Worm (Caenorhabditis elegans): ENCODE data around the gene Y57E12AL.1.

Y57E12AL.1 gene

ce11 chrV:7084612-7085139 is 24.3 kb downstream of the Y57E12AL.1 start, which contains the start of gene mys-1 (continued):
- peak; percentile 14 for TF ChIP-seq tbp1 (GFP tag; optimal IDR thresholded peaks at IDR 0.05)
- no peak for TF ChIP-seq Y56A3A.18 (GFP tag; IDR thresholded peaks at IDR 0.05)
- TF ChIP-seq ztf-3 (GFP tag; optimal IDR thresholded peaks at IDR 0.05), result no peak
- no peak for TF ChIP-seq lin-40 (tag; optimal IDR thresholded peaks at IDR 0.05)
- TF ChIP-seq ekl-4 (GFP tag; IDR thresholded peaks at IDR 0.05), result no peak
- no peak for TF ChIP-seq hmg-1.2 (GFP tag; IDR thresholded peaks at IDR 0.05)
- TF ChIP-seq ZK185.1 (tag; optimal IDR thresholded peaks at IDR 0.05; ENCODE audit: poor library complexity, severe bottlenecking), result peak; percentile 61
- peak; percentile 56 for TF ChIP-seq unc-130 (GFP tag; optimal IDR thresholded peaks at IDR 0.05)
- TF ChIP-seq let-526 (GFP tag; IDR thresholded peaks at IDR 0.05), result no peak
- TF ChIP-seq lin-54 (GFP tag; optimal IDR thresholded peaks at IDR 0.05), result peak; percentile 99
- TF ChIP-seq C06A6.2 (GFP tag; conservative IDR thresholded peaks at IDR 0.05), result no peak
- no peak for TF ChIP-seq Y79H2A.3 (GFP tag; conservative IDR thresholded peaks at IDR 0.05)
- TF ChIP-seq lsl-1 (GFP tag; optimal IDR thresholded peaks at IDR 0.05), result peak; percentile 16
- TF ChIP-seq nhr-90 (tag; optimal IDR thresholded peaks at IDR 0.05), result no peak
- TF ChIP-seq attf-5 (GFP tag; optimal IDR thresholded peaks at IDR 0.05), result peak; percentile 17
- peak; percentile 32 for TF ChIP-seq ztf-18 (tag; optimal IDR thresholded peaks at IDR 0.05)
- no peak for TF ChIP-seq ceh-58 (GFP tag; IDR thresholded peaks at IDR 0.05)
- TF ChIP-seq D2030.7 (GFP tag; IDR thresholded peaks at IDR 0.05), result no peak
- no peak for TF ChIP-seq aptf-2 (GFP tag; conservative IDR thresholded peaks at IDR 0.05)
- TF ChIP-seq Y95B8A.8 (GFP tag; IDR thresholded peaks at IDR 0.05), result no peak
- TF ChIP-seq efl-1 (GFP tag; optimal IDR thresholded peaks at IDR 0.05), result peak; percentile 79
- TF ChIP-seq F52B5.7 (tag; optimal IDR thresholded peaks at IDR 0.05), result no peak
- peak; percentile 6; the same call in 1 of the 2 replicates for TF ChIP-seq egrh-3 (GFP tag; IDR thresholded peaks at IDR 0.05)
- TF ChIP-seq atf-7 (tag; optimal IDR thresholded peaks at IDR 0.05), result no peak
- no peak for TF ChIP-seq egl-44 (GFP tag; IDR thresholded peaks at IDR 0.05)
- no peak for TF ChIP-seq nhr-27 (tag; optimal IDR thresholded peaks at IDR 0.05)
- TF ChIP-seq bed-1 (GFP tag; IDR thresholded peaks at IDR 0.05), result no peak
- no peak for TF ChIP-seq let-607 (tag; optimal IDR thresholded peaks at IDR 0.05)
- no peak for TF ChIP-seq ceh-91 (GFP tag; IDR thresholded peaks at IDR 0.05)
- no peak for TF ChIP-seq somi-1 (GFP tag; optimal IDR thresholded peaks at IDR 0.05)
- peak; percentile 11 for TF ChIP-seq madf-10 (tag; optimal IDR thresholded peaks at IDR 0.05)
- peak; percentile 13 for TF ChIP-seq ceh-27 (GFP tag; optimal IDR thresholded peaks at IDR 0.05)
- TF ChIP-seq B0336.3 (GFP tag; IDR thresholded peaks at IDR 0.05), result no peak
- no peak for TF ChIP-seq ztf-22 (GFP tag; optimal IDR thresholded peaks at IDR 0.05)
- TF ChIP-seq aptf-3 (GFP tag; IDR thresholded peaks at IDR 0.05), result no peak
- no peak for TF ChIP-seq madf-3 (GFP tag; IDR thresholded peaks at IDR 0.05)
- TF ChIP-seq F23B12.7 (tag; optimal IDR thresholded peaks at IDR 0.05; ENCODE audit: insufficient read depth), result peak; percentile 26
- TF ChIP-seq egl-18 (GFP tag; IDR thresholded peaks at IDR 0.05), result no peak
- TF ChIP-seq F37B4.10 (GFP tag; IDR thresholded peaks at IDR 0.05), result no peak
- TF ChIP-seq hlh-26 (GFP tag; conservative IDR thresholded peaks at IDR 0.05), result no peak
- peak; percentile 10 for TF ChIP-seq K12H6.12 (tag; optimal IDR thresholded peaks at IDR 0.05)
- no peak for TF ChIP-seq zfh-2 (GFP tag; conservative IDR thresholded peaks at IDR 0.05)
- TF ChIP-seq him-1 (tag; optimal IDR thresholded peaks at IDR 0.05), result peak; percentile 9
- TF ChIP-seq akir-1 (GFP tag; optimal IDR thresholded peaks at IDR 0.05), result no peak
- 0 out of 2 replicates have a peak, but pooled peaks have one; percentile 42 for TF ChIP-seq attf-3 (GFP tag; conservative IDR thresholded peaks at IDR 0.05)
- TF ChIP-seq lin-26 (GFP tag; IDR thresholded peaks at IDR 0.05), result no peak
- TF ChIP-seq nfya-1 (tag; optimal IDR thresholded peaks at IDR 0.05; ENCODE audit: borderline replicate concordance, insufficient read depth), result no peak
- TF ChIP-seq snpc-3.4 (tag; optimal IDR thresholded peaks at IDR 0.05), result no peak

All from whole organism, young adult.